Fruit fly (Drosophila melanogaster) whole organism, pupa: Measurements from ENCODE around the gene CG32459.
A peak's percentile ranks its signal among the peaks of the same experiment; 100 is the strongest.

Source experiments
- CG10348 ChIP-seq: fragments of 200-800 bp; sonication (Bioruptor generic); IDR thresholded peaks from 2 replicates; pipeline ENCODE4 v1.3.6; 2022; ENCODE audit warnings: missing biosample characterization, missing genetic modification characterization
- CG12605 ChIP-seq: fragments of 200-800 bp; sonication (Bioruptor generic); IDR thresholded peaks from 2 replicates; pipeline ENCODE4 v1.3.6; 2022; ENCODE audit warnings: missing biosample characterization, missing genetic modification characterization
- CG17806 ChIP-seq: fragments of 200-800 bp; sonication (Bioruptor generic); optimal IDR thresholded peaks from 2 replicates; lab custom pipeline; 2018; ENCODE audit warnings: missing biosample characterization, mild to moderate bottlenecking, missing genetic modification characterization, moderate library complexity
- CG8159 ChIP-seq: fragments of 200-800 bp; sonication (Bioruptor generic); optimal IDR thresholded peaks from 3 replicates; lab custom pipeline; 2018; ENCODE audit warnings: missing biosample characterization, mild to moderate bottlenecking, missing genetic modification characterization, moderate library complexity
- CG8301 ChIP-seq: fragments of 200-800 bp; sonication (Bioruptor generic); optimal IDR thresholded peaks from 2 replicates; lab custom pipeline; 2018; ENCODE audit warnings: missing biosample characterization, mild to moderate bottlenecking, missing genetic modification characterization
- CG9948 ChIP-seq: fragments of 200-800 bp; sonication (Bioruptor generic); optimal IDR thresholded peaks from 2 replicates; lab custom pipeline; 2018; ENCODE audit warnings: missing biosample characterization, mild to moderate bottlenecking, missing genetic modification characterization, moderate library complexity
- EcR ChIP-seq: fragments of 200-800 bp; sonication (Bioruptor generic); optimal IDR thresholded peaks from 3 replicates; lab custom pipeline; 2019; ENCODE audit warnings: missing biosample characterization, missing genetic modification characterization, mild to moderate bottlenecking, moderate library complexity, missing genetic modification reagents
- Ets98B ChIP-seq: fragments of 200-800 bp; sonication (Bioruptor generic); IDR thresholded peaks from 2 replicates; pipeline ENCODE4 v1.3.6; 2022; ENCODE audit warnings: missing biosample characterization, missing genetic modification characterization
- Pif1A ChIP-seq: fragments of 200-800 bp; sonication (Bioruptor generic); optimal IDR thresholded peaks from 3 replicates; lab custom pipeline; 2016; ENCODE audit warnings: missing biosample characterization, missing genetic modification characterization
- Pif1B ChIP-seq: fragments of 200-800 bp; sonication (Bioruptor generic); optimal IDR thresholded peaks from 3 replicates; lab custom pipeline; 2016; ENCODE audit warnings: missing biosample characterization, missing genetic modification characterization
- gl ChIP-seq: fragments of 200-800 bp; sonication (Bioruptor generic); optimal IDR thresholded peaks from 2 replicates; lab custom pipeline; 2018; ENCODE audit warnings: missing biosample characterization, mild to moderate bottlenecking, missing genetic modification characterization
- rn ChIP-seq: fragments of 200-800 bp; sonication (Bioruptor generic); IDR thresholded peaks from 2 replicates; pipeline ENCODE4 v1.3.6; 2022; ENCODE audit warnings: missing biosample characterization, missing genetic modification characterization

- TF ChIP-seq CG10348 (GFP tag; lab: Robert Waterston, UW) = no peak
- no peak for TF ChIP-seq CG8159 (tag; lab: Kevin White, UChicago)
- peak; percentile 91 for TF ChIP-seq EcR (GFP tag; lab: Kevin White, UChicago)
- no peak for TF ChIP-seq CG9948 (tag; lab: Kevin White, UChicago)
- TF ChIP-seq Ets98B (GFP tag; lab: Robert Waterston, UW) = no peak
- peak; percentile 2 for TF ChIP-seq gl (tag; lab: Kevin White, UChicago)
- TF ChIP-seq CG12605 (GFP tag; lab: Robert Waterston, UW) = no peak
- TF ChIP-seq CG17806 = no peak
- TF ChIP-seq Pif1A (GFP tag; lab: Kevin White, UChicago) = no peak
- no peak for TF ChIP-seq rn (GFP tag; lab: Robert Waterston, UW)
- TF ChIP-seq Pif1B (GFP tag; lab: Kevin White, UChicago) = no peak
- TF ChIP-seq CG8301 (tag; lab: Kevin White, UChicago) = no peak
Observed at dm6 chr3L:22820190-22820589, 35.7 kb downstream of the CG32459 start.
